Worm (Caenorhabditis elegans): ENCODE measurements around the gene dmsr-5.

DNA sequence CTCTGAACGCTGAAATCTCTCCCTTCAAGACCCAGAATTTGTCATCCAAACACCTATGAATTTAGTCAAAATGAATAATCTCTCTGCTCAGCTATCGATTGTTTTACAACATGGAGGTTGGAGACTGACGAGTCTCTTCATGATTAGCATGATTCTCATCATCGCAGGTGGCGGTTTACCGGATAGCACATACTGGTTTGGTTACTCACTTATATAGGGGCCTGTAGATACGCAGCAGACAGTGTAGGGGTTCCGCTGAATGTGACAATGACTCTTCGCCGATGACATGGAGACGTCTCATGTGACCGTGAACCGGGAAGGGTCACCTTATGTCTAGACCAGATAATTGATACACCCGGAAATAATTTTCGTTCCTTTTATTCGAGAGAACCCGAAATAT is 18.5 kb downstream of the dmsr-5 start:
- TF ChIP-seq klf-2 (GFP tag; conservative IDR thresholded peaks at IDR 0.05) (no peak), ztf-23 (GFP tag; IDR thresholded peaks at IDR 0.05) (no peak), T22C8.4 (GFP tag; IDR thresholded peaks at IDR 0.05) (no peak), tab-1 (GFP tag; IDR thresholded peaks at IDR 0.05) (no peak), med-1 (GFP tag; optimal IDR thresholded peaks at IDR 0.05; ENCODE audit: insufficient read depth) (no peak), flt-1 (GFP tag; IDR thresholded peaks at IDR 0.05) (no peak), ref-1 (GFP tag; conservative IDR thresholded peaks at IDR 0.05) (no peak)

Measured in whole organism, midembryonic.